Fruit fly (Drosophila melanogaster) whole organism, embryonic: ENCODE results near the gene Edg91.

Source experiments
- Bdp1 ChIP-seq: fragments of 200-800 bp; sonication (Bioruptor generic); optimal IDR thresholded peaks from 3 replicates; lab custom pipeline; 2016; ENCODE audit warnings: missing biosample characterization, missing genetic modification characterization
- CG11456 ChIP-seq: fragments of 200-800 bp; sonication (Bioruptor generic); IDR thresholded peaks from 3 replicates; pipeline ENCODE4 v1.3.6; 2022; ENCODE audit warnings: missing biosample characterization, missing genetic modification characterization
- CG12219 ChIP-seq: fragments of 200-800 bp; sonication (Bioruptor generic); optimal IDR thresholded peaks from 3 replicates; lab custom pipeline; 2018; ENCODE audit warnings: missing biosample characterization, mild to moderate bottlenecking, missing genetic modification characterization
- CG1233 ChIP-seq: fragments of 200-800 bp; sonication (Bioruptor generic); optimal IDR thresholded peaks from 4 replicates; lab custom pipeline; 2018; ENCODE audit warnings: missing biosample characterization, mild to moderate bottlenecking, missing genetic modification characterization
- CG15073 ChIP-seq: fragments of 200-800 bp; sonication (Bioruptor generic); optimal IDR thresholded peaks from 2 replicates; lab custom pipeline; 2016; ENCODE audit warnings: missing biosample characterization, missing genetic modification characterization
- CG1647 ChIP-seq: fragments of 200-800 bp; sonication (Bioruptor generic); optimal IDR thresholded peaks from 3 replicates; lab custom pipeline; 2016; ENCODE audit warnings: missing biosample characterization, missing genetic modification characterization
- CG17328 ChIP-seq: fragments of 200-800 bp; sonication (Bioruptor generic); IDR thresholded peaks from 2 replicates; pipeline ENCODE4 v1.3.6; 2022; ENCODE audit warnings: missing biosample characterization, missing genetic modification characterization
- CG17385 ChIP-seq: fragments of 200-800 bp; sonication (Bioruptor generic); optimal IDR thresholded peaks from 3 replicates; lab custom pipeline; 2018; ENCODE audit warnings: missing biosample characterization, mild to moderate bottlenecking, missing genetic modification characterization
- CG17802 ChIP-seq: fragments of 200-800 bp; sonication (Bioruptor generic); optimal IDR thresholded peaks from 2 replicates; lab custom pipeline; 2018; ENCODE audit warnings: missing biosample characterization, mild to moderate bottlenecking, missing genetic modification characterization, moderate library complexity
- CG17912 ChIP-seq: fragments of 200-800 bp; sonication (Bioruptor generic); optimal IDR thresholded peaks from 2 replicates; lab custom pipeline; 2018; ENCODE audit warnings: missing biosample characterization, mild to moderate bottlenecking, missing genetic modification characterization
- CG2199 ChIP-seq: fragments of 200-800 bp; sonication (Bioruptor generic); IDR thresholded peaks from 3 replicates; pipeline ENCODE4 v1.3.6; 2022; ENCODE audit warnings: missing biosample characterization, missing genetic modification characterization
- CG2202 ChIP-seq: fragments of 200-800 bp; sonication (Bioruptor generic); optimal IDR thresholded peaks from 2 replicates; lab custom pipeline; 2018; ENCODE audit warnings: missing biosample characterization, mild to moderate bottlenecking, missing genetic modification characterization
- CG2875 ChIP-seq: fragments of 200-800 bp; sonication (Bioruptor generic); optimal IDR thresholded peaks from 2 replicates; lab custom pipeline; 2017; ENCODE audit warnings: missing biosample characterization, mild to moderate bottlenecking, missing genetic modification characterization, missing genetic modification reagents
- CG30403 ChIP-seq: fragments of 200-800 bp; sonication (Bioruptor generic); optimal IDR thresholded peaks from 3 replicates; lab custom pipeline; 2016; ENCODE audit warnings: missing biosample characterization, missing genetic modification characterization
- CG31365 ChIP-seq: fragments of 200-800 bp; sonication (Bioruptor generic); optimal IDR thresholded peaks from 2 replicates; lab custom pipeline; 2018; ENCODE audit warnings: missing biosample characterization, mild to moderate bottlenecking, missing genetic modification characterization
- CG34224 ChIP-seq: fragments of 200-800 bp; sonication (Bioruptor generic); IDR thresholded peaks from 3 replicates; pipeline ENCODE4 v1.3.6; 2022; ENCODE audit warnings: missing biosample characterization, missing genetic modification characterization; ENCODE audit not compliant: partially characterized antibody
- CG3726 ChIP-seq: fragments of 200-800 bp; sonication (Bioruptor generic); IDR thresholded peaks from 3 replicates; pipeline ENCODE4, ENCODE4 v1.3.6; 2022; ENCODE audit warnings: missing biosample characterization, missing genetic modification characterization
- CG4282 ChIP-seq: fragments of 200-800 bp; sonication (Bioruptor generic); optimal IDR thresholded peaks from 2 replicates; lab custom pipeline; 2016; ENCODE audit warnings: missing biosample characterization, missing genetic modification characterization
- CG6765 ChIP-seq: fragments of 200-800 bp; sonication (Bioruptor generic); optimal IDR thresholded peaks from 3 replicates; lab custom pipeline; 2017; ENCODE audit warnings: missing biosample characterization, mild to moderate bottlenecking, missing genetic modification characterization
- CG7839 ChIP-seq: fragments of 200-800 bp; sonication (Bioruptor generic); optimal IDR thresholded peaks from 3 replicates; lab custom pipeline; 2018; ENCODE audit warnings: missing biosample characterization, mild to moderate bottlenecking, missing genetic modification characterization, moderate library complexity
- CG9437 ChIP-seq: fragments of 200-800 bp; sonication (Bioruptor generic); optimal IDR thresholded peaks from 2 replicates; lab custom pipeline; 2018; ENCODE audit warnings: missing biosample characterization, mild to moderate bottlenecking, missing genetic modification characterization
- CHES-1-like ChIP-seq: fragments of 200-800 bp; sonication (Bioruptor generic); optimal IDR thresholded peaks from 2 replicates; lab custom pipeline; 2016; ENCODE audit warnings: missing biosample characterization, missing genetic modification characterization
- Dbx ChIP-seq: fragments of 200-800 bp; sonication (Bioruptor generic); IDR thresholded peaks from 3 replicates; pipeline ENCODE4 v1.3.6; 2022; ENCODE audit warnings: missing biosample characterization, missing genetic modification characterization
- Dek ChIP-seq: fragments of 200-800 bp; sonication (Bioruptor generic); optimal IDR thresholded peaks from 3 replicates; lab custom pipeline; 2019; ENCODE audit warnings: missing biosample characterization, mild to moderate bottlenecking, missing genetic modification characterization, moderate library complexity
- Drgx ChIP-seq: fragments of 200-800 bp; sonication (Bioruptor generic); IDR thresholded peaks from 2 replicates; pipeline ENCODE4 v1.3.6; 2022; ENCODE audit warnings: missing biosample characterization, missing genetic modification characterization
- E2f1 ChIP-seq: fragments of 200-800 bp; sonication (Bioruptor generic); IDR thresholded peaks from 2 replicates; pipeline ENCODE4 v1.3.6; 2022; ENCODE audit warnings: missing biosample characterization, missing genetic modification characterization
- Hsf ChIP-seq: fragments of 200-800 bp; sonication (Bioruptor generic); optimal IDR thresholded peaks from 3 replicates; lab custom pipeline; 2016; ENCODE audit warnings: missing biosample characterization, missing genetic modification characterization
- NK7.1 ChIP-seq: fragments of 200-800 bp; sonication (Bioruptor generic); optimal IDR thresholded peaks from 3 replicates; lab custom pipeline; 2016; ENCODE audit warnings: missing biosample characterization, missing genetic modification characterization
- PHDP ChIP-seq: fragments of 200-800 bp; sonication (Bioruptor generic); optimal IDR thresholded peaks from 3 replicates; lab custom pipeline; 2018; ENCODE audit warnings: missing biosample characterization, mild to moderate bottlenecking, missing genetic modification characterization, moderate library complexity
- Sox102F ChIP-seq: fragments of 200-800 bp; sonication (Bioruptor generic); optimal IDR thresholded peaks from 2 replicates; lab custom pipeline; 2018; ENCODE audit warnings: missing biosample characterization, mild to moderate bottlenecking, missing genetic modification characterization, moderate library complexity
- Vsx1 ChIP-seq: fragments of 200-800 bp; sonication (Bioruptor generic); optimal IDR thresholded peaks from 2 replicates; lab custom pipeline; 2017; ENCODE audit warnings: missing biosample characterization, mild to moderate bottlenecking, missing genetic modification characterization, missing genetic modification reagents
- Xrp1 ChIP-seq: fragments of 200-800 bp; sonication (Bioruptor generic); IDR thresholded peaks from 2 replicates; pipeline ENCODE4 v1.3.6; 2022; ENCODE audit warnings: missing biosample characterization, missing genetic modification characterization
- YL-1 ChIP-seq: fragments of 200-800 bp; sonication (Bioruptor generic); optimal IDR thresholded peaks from 3 replicates; lab custom pipeline; 2017; ENCODE audit warnings: missing biosample characterization, mild to moderate bottlenecking, missing genetic modification characterization
- bbx ChIP-seq: fragments of 200-800 bp; sonication (Bioruptor generic); IDR thresholded peaks from 2 replicates; pipeline ENCODE4 v1.3.6; 2022; ENCODE audit warnings: missing biosample characterization, missing genetic modification characterization; ENCODE audit not compliant: partially characterized antibody
- crc ChIP-seq: fragments of 200-800 bp; sonication (Bioruptor generic); optimal IDR thresholded peaks from 2 replicates; lab custom pipeline; 2016; ENCODE audit warnings: missing biosample characterization, missing genetic modification characterization
- croc ChIP-seq: fragments of 200-800 bp; sonication (Bioruptor generic); conservative IDR thresholded peaks from 3 replicates; pipeline ENCODE4 v1.3.6; 2022; ENCODE audit warnings: missing biosample characterization, missing genetic modification characterization
- dpn ChIP-seq, 2 experiments: fragments of 200-800 bp; sonication (Bioruptor generic); optimal IDR thresholded peaks; 3 replicates each; lab custom pipeline; 2016; ENCODE audit warnings: missing biosample characterization in 2 of 2, missing genetic modification characterization in 2 of 2
- hth ChIP-seq: fragments of >200 bp; optimal IDR thresholded peaks from 2 replicates; lab custom pipeline; 2017; ENCODE audit warnings: inconsistent platforms
- insv ChIP-seq, 2 experiments: fragments of 200-800 bp; sonication (Bioruptor generic); optimal IDR thresholded peaks; 3 replicates each; lab custom pipeline; 2016 to 2018; ENCODE audit warnings: missing biosample characterization in 2 of 2, missing genetic modification characterization in 2 of 2
- lola ChIP-seq, 3 experiments: fragments of >200 bp in 2 of 3; fragments of 200-800 bp in 1 of 3; sonication (Bioruptor generic) in 1 of 3; optimal IDR thresholded peaks; 2 replicates each; lab custom pipeline; 2017 to 2019; ENCODE audit warnings: missing biosample characterization in 3 of 3, missing genetic modification characterization in 3 of 3, mild to moderate bottlenecking in 1 of 3, moderate library complexity in 1 of 3
- nom ChIP-seq: fragments of 200-800 bp; sonication (Bioruptor generic); optimal IDR thresholded peaks from 2 replicates; lab custom pipeline; 2017; ENCODE audit warnings: missing biosample characterization, missing genetic modification characterization, mild to moderate bottlenecking, moderate library complexity, missing genetic modification reagents
- ranshi ChIP-seq: fragments of 200-800 bp; sonication (Bioruptor generic); IDR thresholded peaks from 2 replicates; pipeline ENCODE4 v1.3.6; 2022; ENCODE audit warnings: missing biosample characterization, missing genetic modification characterization
- row ChIP-seq: fragments of 200-800 bp; sonication (Bioruptor generic); IDR thresholded peaks from 3 replicates; pipeline ENCODE4 v1.3.6; 2022; ENCODE audit warnings: missing biosample characterization, missing genetic modification characterization
- salm ChIP-seq: fragments of 200-800 bp; sonication (Bioruptor generic); optimal IDR thresholded peaks from 2 replicates; lab custom pipeline; 2018; ENCODE audit warnings: missing biosample characterization, mild to moderate bottlenecking, missing genetic modification characterization
- sna ChIP-seq: fragments of 200-800 bp; sonication (Bioruptor generic); IDR thresholded peaks from 2 replicates; pipeline ENCODE4 v1.3.6; 2022; ENCODE audit warnings: missing biosample characterization, missing genetic modification characterization; ENCODE audit not compliant: partially characterized antibody
- tll ChIP-seq, 2 experiments: fragments of 200-800 bp in 1 of 2; fragments of >200 bp in 1 of 2; sonication (Bioruptor generic) in 1 of 2; optimal IDR thresholded peaks; 2 replicates each; lab custom pipeline; 2017 to 2019; ENCODE audit warnings: missing biosample characterization in 2 of 2, missing genetic modification characterization in 2 of 2, mild to moderate bottlenecking in 1 of 2, moderate library complexity in 1 of 2
- vfl ChIP-seq: fragments of 200-800 bp; sonication (Bioruptor generic); optimal IDR thresholded peaks from 2 replicates; lab custom pipeline; 2016; ENCODE audit warnings: missing biosample characterization, missing genetic modification characterization
- vvl ChIP-seq: fragments of 200-800 bp; sonication (Bioruptor generic); IDR thresholded peaks from 2 replicates; pipeline ENCODE4 v1.3.6; 2022; ENCODE audit warnings: missing biosample characterization, missing genetic modification characterization
- wor ChIP-seq: fragments of 200-800 bp; sonication (Bioruptor generic); IDR thresholded peaks from 2 replicates; pipeline ENCODE4 v1.3.6; 2022; ENCODE audit warnings: missing biosample characterization, missing genetic modification characterization

The Edg91 gene

DNA sequence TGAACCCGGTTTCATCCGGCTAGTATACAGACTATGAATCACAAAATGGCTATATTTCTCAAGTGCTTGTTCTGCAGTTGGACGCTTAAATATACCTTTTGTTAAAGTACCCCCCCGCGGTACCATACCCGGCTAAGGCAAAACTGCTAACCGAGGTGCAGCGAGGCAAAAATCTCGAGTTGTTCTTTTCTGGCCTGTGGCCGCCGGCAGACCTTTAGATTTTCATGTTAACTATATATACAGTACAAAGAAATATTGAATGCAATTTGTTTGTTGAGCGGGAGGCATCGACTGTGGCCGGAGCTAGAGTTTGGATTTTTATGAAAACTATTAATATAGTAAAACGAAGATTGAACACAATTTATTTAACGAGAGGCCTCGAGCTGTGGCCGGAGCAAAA is 4.4 kb upstream of the Edg91 start:
- TF ChIP-seq CG1647 (GFP tag; lab: Kevin White, UChicago) (no peak), CG11456 (GFP tag; lab: Robert Waterston, UW) (0 out of 3 replicates have a peak, but pooled peaks have one; percentile 9), Drgx (GFP tag; lab: Robert Waterston, UW) (0 out of 2 replicates have a peak, but pooled peaks have one; percentile 10), nom (GFP tag; lab: Kevin White, UChicago) (peak; percentile 11), CG12219 (GFP tag; lab: Kevin White, UChicago) (no peak), CG2199 (GFP tag; lab: Robert Waterston, UW) (0 out of 3 replicates have a peak, but pooled peaks have one; percentile 58), dpn (GFP tag; optimal IDR thresholded peaks at IDR 0.05; lab: Kevin White, UChicago) (no peak), Sox102F (GFP tag; lab: Kevin White, UChicago) (no peak), CG30403 (GFP tag; lab: Kevin White, UChicago) (no peak), Bdp1 (GFP tag; lab: Kevin White, UChicago) (peak; percentile 34)

- no peak for TF ChIP-seq CG1233 (GFP tag; lab: Kevin White, UChicago)
- no peak for TF ChIP-seq salm (tag; lab: Kevin White, UChicago)
- no peak for TF ChIP-seq CG9437 (GFP tag; lab: Kevin White, UChicago)
- peak; percentile 64 for TF ChIP-seq CG17385 (GFP tag; lab: Kevin White, UChicago)
- TF ChIP-seq croc (GFP tag; lab: Robert Waterston, UW), result no peak
- TF ChIP-seq tll (GFP tag; optimal IDR thresholded peaks at IDR 0.05; lab: Kevin White, UChicago), result no peak
- TF ChIP-seq CG17802, result no peak
- no peak for TF ChIP-seq CG7839 (tag; lab: Kevin White, UChicago)
- TF ChIP-seq CG17912, result no peak
- no peak for TF ChIP-seq row (GFP tag; lab: Robert Waterston, UW)
- no peak for TF ChIP-seq ranshi (GFP tag; lab: Robert Waterston, UW)
- no peak for TF ChIP-seq YL-1
- no peak for TF ChIP-seq wor (GFP tag; lab: Robert Waterston, UW)
- no peak for TF ChIP-seq crc (GFP tag; lab: Kevin White, UChicago)
- TF ChIP-seq bbx (GFP tag; lab: Robert Waterston, UW), result no peak
- TF ChIP-seq PHDP (tag; lab: Kevin White, UChicago), result no peak
- TF ChIP-seq Xrp1, result no peak
- no peak for TF ChIP-seq CG3726 (GFP tag; lab: Robert Waterston, UW)
- TF ChIP-seq CG2202 (tag; lab: Kevin White, UChicago), result no peak
- TF ChIP-seq NK7.1 (GFP tag; lab: Kevin White, UChicago), result no peak
- no peak for TF ChIP-seq hth
- TF ChIP-seq lola (GFP tag; optimal IDR thresholded peaks at IDR 0.05; lab: Kevin White, UChicago), result peak in 1 of 3 experiments; percentile 41
- no peak for TF ChIP-seq CG6765
- TF ChIP-seq E2f1 (GFP tag; lab: Robert Waterston, UW), result no peak
- no peak for TF ChIP-seq Vsx1
- TF ChIP-seq Hsf (GFP tag; lab: Kevin White, UChicago), result no peak
- TF ChIP-seq CG34224 (GFP tag; lab: Robert Waterston, UW), result no peak
- TF ChIP-seq Dbx (GFP tag; lab: Robert Waterston, UW), result no peak
- TF ChIP-seq sna, result no peak
- no peak for TF ChIP-seq CHES-1-like
- no peak for TF ChIP-seq CG4282 (GFP tag; lab: Kevin White, UChicago)
- no peak for TF ChIP-seq CG2875 (GFP tag; lab: Kevin White, UChicago)
- TF ChIP-seq insv (GFP tag; optimal IDR thresholded peaks at IDR 0.05; lab: Kevin White, UChicago), result peak in 1 of 2 experiments; percentile 10
- peak; percentile 76 for TF ChIP-seq CG31365 (tag; lab: Kevin White, UChicago)
- TF ChIP-seq Dek (tag; lab: Kevin White, UChicago), result no peak
- no peak for TF ChIP-seq CG11456 (GFP tag; lab: Robert Waterston, UW)
- no peak for TF ChIP-seq CG17328 (GFP tag; lab: Robert Waterston, UW)
- TF ChIP-seq CG15073 (GFP tag; lab: Kevin White, UChicago), result peak; percentile 82
- no peak for TF ChIP-seq vfl (GFP tag; lab: Kevin White, UChicago)
- 0 out of 2 replicates have a peak, but pooled peaks have one; percentile 10 for TF ChIP-seq vvl (GFP tag; lab: Robert Waterston, UW)
Measured at dm6 chr3R:17615076-17615475, 3.8 kb upstream of the Edg91 start.
